Fruit fly (Drosophila melanogaster) whole organism, embryonic: Measurements from ENCODE around the gene Dpm1.

Source experiments
- Atf-2 ChIP-seq: fragments of 200-800 bp; sonication (Bioruptor generic); optimal IDR thresholded peaks from 2 replicates; lab custom pipeline; 2016; ENCODE audit warnings: missing biosample characterization, missing genetic modification characterization
- BtbVII ChIP-seq: fragments of 200-800 bp; sonication (Bioruptor generic); optimal IDR thresholded peaks from 3 replicates; lab custom pipeline; 2017; ENCODE audit warnings: missing biosample characterization, mild to moderate bottlenecking, missing genetic modification characterization
- CG1024 ChIP-seq: fragments of 200-800 bp; sonication (Bioruptor generic); IDR thresholded peaks from 2 replicates; pipeline ENCODE4 v1.3.6; 2022; ENCODE audit warnings: missing biosample characterization, missing genetic modification characterization
- CG10654 ChIP-seq: fragments of 200-800 bp; sonication (Bioruptor generic); optimal IDR thresholded peaks from 2 replicates; lab custom pipeline; 2016; ENCODE audit warnings: missing biosample characterization, missing genetic modification characterization
- CG10959 ChIP-seq: fragments of 200-800 bp; sonication (Bioruptor generic); IDR thresholded peaks from 2 replicates; pipeline ENCODE4 v1.3.6; 2022; ENCODE audit warnings: missing biosample characterization, missing genetic modification characterization
- CG11398 ChIP-seq: fragments of 200-800 bp; sonication (Bioruptor generic); optimal IDR thresholded peaks from 2 replicates; lab custom pipeline; 2016; ENCODE audit warnings: missing biosample characterization, missing genetic modification characterization
- CG11696 ChIP-seq: fragments of 200-800 bp; sonication (Bioruptor generic); IDR thresholded peaks from 2 replicates; pipeline ENCODE4 v1.3.6; 2022; ENCODE audit warnings: missing biosample characterization, missing genetic modification characterization
- CG12071 ChIP-seq: fragments of 200-800 bp; sonication (Bioruptor generic); optimal IDR thresholded peaks from 3 replicates; lab custom pipeline; 2018; ENCODE audit warnings: missing biosample characterization, mild to moderate bottlenecking, missing genetic modification characterization
- CG1233 ChIP-seq: fragments of 200-800 bp; sonication (Bioruptor generic); optimal IDR thresholded peaks from 4 replicates; lab custom pipeline; 2018; ENCODE audit warnings: missing biosample characterization, mild to moderate bottlenecking, missing genetic modification characterization
- CG15269 ChIP-seq: fragments of 200-800 bp; sonication (Bioruptor generic); optimal IDR thresholded peaks from 2 replicates; lab custom pipeline; 2018; ENCODE audit warnings: missing biosample characterization, mild to moderate bottlenecking, missing genetic modification characterization, moderate library complexity
- CG17186 ChIP-seq: fragments of 200-800 bp; sonication (Bioruptor generic); optimal IDR thresholded peaks from 3 replicates; lab custom pipeline; 2017; ENCODE audit warnings: missing biosample characterization, missing genetic modification reagents, missing genetic modification characterization
- CG1832 ChIP-seq: fragments of 200-800 bp; sonication (Bioruptor generic); optimal IDR thresholded peaks from 2 replicates; lab custom pipeline; 2017; ENCODE audit warnings: missing biosample characterization, mild to moderate bottlenecking, missing genetic modification characterization, inconsistent platforms
- CG2678 ChIP-seq: fragments of 200-800 bp; sonication (Bioruptor generic); optimal IDR thresholded peaks from 3 replicates; lab custom pipeline; 2019; ENCODE audit warnings: missing biosample characterization, mild to moderate bottlenecking, missing genetic modification characterization, moderate library complexity
- CG3065 ChIP-seq: fragments of 200-800 bp; sonication (Bioruptor generic); optimal IDR thresholded peaks from 2 replicates; lab custom pipeline; 2016; ENCODE audit warnings: missing biosample characterization, missing genetic modification characterization
- CG31388 ChIP-seq: fragments of 200-800 bp; sonication (Bioruptor generic); optimal IDR thresholded peaks from 2 replicates; lab custom pipeline; 2016; ENCODE audit warnings: missing biosample characterization, missing genetic modification characterization
- CG33557 ChIP-seq: fragments of 200-800 bp; sonication (Bioruptor generic); optimal IDR thresholded peaks from 2 replicates; lab custom pipeline; 2019; ENCODE audit warnings: missing biosample characterization, mild to moderate bottlenecking, missing genetic modification characterization, moderate library complexity
- CG42726 ChIP-seq: fragments of 200-800 bp; sonication (Bioruptor generic); IDR thresholded peaks from 2 replicates; pipeline ENCODE4 v1.3.6; 2022; ENCODE audit warnings: missing biosample characterization, missing genetic modification characterization; ENCODE audit not compliant: partially characterized antibody
- CG4617 ChIP-seq: fragments of 200-800 bp; sonication (Bioruptor generic); optimal IDR thresholded peaks from 3 replicates; lab custom pipeline; 2016; ENCODE audit warnings: missing biosample characterization, missing genetic modification characterization, borderline replicate concordance
- CG7786 ChIP-seq: fragments of 200-800 bp; sonication (Bioruptor generic); optimal IDR thresholded peaks from 2 replicates; lab custom pipeline; 2016; ENCODE audit warnings: missing biosample characterization, missing genetic modification characterization
- CG8944 ChIP-seq: fragments of 200-800 bp; sonication (Bioruptor generic); optimal IDR thresholded peaks from 3 replicates; lab custom pipeline; 2016; ENCODE audit warnings: missing biosample characterization, missing genetic modification characterization
- CTCF ChIP-seq: fragments of 200-800 bp; sonication (Bioruptor generic); optimal IDR thresholded peaks from 2 replicates; lab custom pipeline; 2017; ENCODE audit warnings: missing biosample characterization, mild to moderate bottlenecking, missing genetic modification characterization, moderate library complexity
- Dip2 ChIP-seq: fragments of 200-800 bp; sonication (Bioruptor generic); IDR thresholded peaks from 2 replicates; pipeline ENCODE4 v1.3.6; 2022; ENCODE audit warnings: missing biosample characterization, missing genetic modification characterization
- Doc2 ChIP-seq: fragments of 200-800 bp; sonication (Bioruptor generic); IDR thresholded peaks from 2 replicates; pipeline ENCODE4 v1.3.6; 2022; ENCODE audit warnings: missing biosample characterization, missing genetic modification characterization
- Fer1 ChIP-seq: fragments of 200-800 bp; sonication (Bioruptor generic); optimal IDR thresholded peaks from 2 replicates; lab custom pipeline; 2017; ENCODE audit warnings: missing biosample characterization, mild to moderate bottlenecking, missing genetic modification characterization
- GATAe ChIP-seq: fragments of 200-800 bp; sonication (Bioruptor generic); conservative IDR thresholded peaks from 2 replicates; pipeline ENCODE4 v1.3.6; 2022; ENCODE audit warnings: missing biosample characterization, missing genetic modification characterization
- H2.0 ChIP-seq: fragments of 200-800 bp; sonication (Bioruptor generic); IDR thresholded peaks from 2 replicates; pipeline ENCODE4 v1.3.6; 2022; ENCODE audit warnings: missing biosample characterization, missing genetic modification characterization
- Lpt ChIP-seq: fragments of >200 bp; optimal IDR thresholded peaks from 2 replicates; lab custom pipeline; 2018; ENCODE audit warnings: missing biosample characterization, missing genetic modification characterization
- MBD-R2 ChIP-seq: fragments of 200-800 bp; sonication (Bioruptor generic); IDR thresholded peaks from 2 replicates; pipeline ENCODE4 v1.3.6; 2022; ENCODE audit warnings: missing biosample characterization, missing genetic modification characterization
- Mad ChIP-seq: fragments of 200-800 bp; sonication (Bioruptor generic); optimal IDR thresholded peaks from 2 replicates; lab custom pipeline; 2016; ENCODE audit warnings: missing biosample characterization, missing genetic modification characterization
- NC2β ChIP-seq: fragments of 200-800 bp; sonication (Bioruptor generic); optimal IDR thresholded peaks from 2 replicates; lab custom pipeline; 2016; ENCODE audit warnings: missing biosample characterization, missing genetic modification characterization
- NK7.1 ChIP-seq: fragments of 200-800 bp; sonication (Bioruptor generic); optimal IDR thresholded peaks from 3 replicates; lab custom pipeline; 2016; ENCODE audit warnings: missing biosample characterization, missing genetic modification characterization
- Neu2 ChIP-seq: fragments of 200-800 bp; sonication (Bioruptor generic); optimal IDR thresholded peaks from 3 replicates; lab custom pipeline; 2016; ENCODE audit warnings: missing biosample characterization, missing genetic modification characterization, borderline replicate concordance
- Ptx1 ChIP-seq: fragments of 200-800 bp; sonication (Bioruptor generic); IDR thresholded peaks from 2 replicates; pipeline ENCODE4 v1.3.6; 2022; ENCODE audit warnings: missing biosample characterization, missing genetic modification characterization
- Spps ChIP-seq: fragments of 200-800 bp; sonication (Bioruptor generic); optimal IDR thresholded peaks from 2 replicates; lab custom pipeline; 2018; ENCODE audit warnings: missing biosample characterization, mild to moderate bottlenecking, missing genetic modification characterization
- Vsx1 ChIP-seq: fragments of 200-800 bp; sonication (Bioruptor generic); optimal IDR thresholded peaks from 2 replicates; lab custom pipeline; 2017; ENCODE audit warnings: missing biosample characterization, mild to moderate bottlenecking, missing genetic modification characterization, missing genetic modification reagents
- bsh ChIP-seq, 2 experiments: fragments of 200-800 bp; sonication (Bioruptor generic); optimal IDR thresholded peaks; 2 replicates each; lab custom pipeline; 2017 to 2018; ENCODE audit warnings: mild to moderate bottlenecking in 2 of 2, missing biosample characterization in 2 of 2, missing genetic modification characterization in 2 of 2, moderate library complexity in 1 of 2
- caup ChIP-seq: fragments of 200-800 bp; sonication (Bioruptor generic); optimal IDR thresholded peaks from 3 replicates; lab custom pipeline; 2017; ENCODE audit warnings: missing biosample characterization, mild to moderate bottlenecking, missing genetic modification characterization, moderate library complexity; ENCODE audit not compliant: severe bottlenecking
- corto ChIP-seq: fragments of 200-800 bp; sonication (Bioruptor generic); optimal IDR thresholded peaks from 2 replicates; lab custom pipeline; 2016; ENCODE audit warnings: missing biosample characterization, mild to moderate bottlenecking, missing genetic modification characterization, moderate library complexity
- croc ChIP-seq: fragments of 200-800 bp; sonication (Bioruptor generic); conservative IDR thresholded peaks from 3 replicates; pipeline ENCODE4 v1.3.6; 2022; ENCODE audit warnings: missing biosample characterization, missing genetic modification characterization
- dmrt99B ChIP-seq: fragments of 200-800 bp; sonication (Bioruptor generic); optimal IDR thresholded peaks from 2 replicates; lab custom pipeline; 2018; ENCODE audit warnings: missing biosample characterization, mild to moderate bottlenecking, missing genetic modification characterization, moderate library complexity
- esg ChIP-seq: fragments of 200-800 bp; sonication (Bioruptor generic); conservative IDR thresholded peaks from 2 replicates; pipeline ENCODE4 v1.3.6; 2022; ENCODE audit warnings: missing biosample characterization, missing genetic modification characterization
- fru ChIP-seq: fragments of >200 bp; optimal IDR thresholded peaks from 2 replicates; lab custom pipeline; 2017
- ham ChIP-seq: fragments of 200-800 bp; sonication (Bioruptor generic); IDR thresholded peaks from 2 replicates; pipeline ENCODE4 v1.3.6; 2022; ENCODE audit warnings: missing biosample characterization, missing genetic modification characterization
- mam ChIP-seq: fragments of 200-800 bp; sonication (Bioruptor generic); optimal IDR thresholded peaks from 3 replicates; lab custom pipeline; 2016; ENCODE audit warnings: missing biosample characterization, missing genetic modification characterization
- nom ChIP-seq: fragments of 200-800 bp; sonication (Bioruptor generic); optimal IDR thresholded peaks from 2 replicates; lab custom pipeline; 2017; ENCODE audit warnings: missing biosample characterization, missing genetic modification characterization, mild to moderate bottlenecking, moderate library complexity, missing genetic modification reagents
- pnt ChIP-seq: fragments of 200-800 bp; sonication (Bioruptor generic); optimal IDR thresholded peaks from 3 replicates; lab custom pipeline; 2016; ENCODE audit warnings: missing biosample characterization, missing genetic modification characterization
- seq ChIP-seq: fragments of 200-800 bp; sonication (Bioruptor generic); IDR thresholded peaks from 2 replicates; pipeline ENCODE4 v1.3.6; 2022; ENCODE audit warnings: missing biosample characterization, missing genetic modification characterization
- unpg ChIP-seq: fragments of 200-800 bp; sonication (Bioruptor generic); optimal IDR thresholded peaks from 3 replicates; lab custom pipeline; 2018; ENCODE audit warnings: missing biosample characterization, mild to moderate bottlenecking, missing genetic modification characterization, moderate library complexity
- z ChIP-seq: fragments of 200-800 bp; sonication (Bioruptor generic); IDR thresholded peaks from 3 replicates; pipeline ENCODE4 v1.3.6; 2022; ENCODE audit warnings: missing biosample characterization, missing genetic modification characterization
- zfh1 ChIP-seq: fragments of 200-800 bp; sonication (Bioruptor generic); IDR thresholded peaks from 3 replicates; pipeline ENCODE4 v1.3.6; 2022; ENCODE audit warnings: missing biosample characterization, missing genetic modification characterization
- zfh2 ChIP-seq: fragments of 200-800 bp; sonication (Bioruptor generic); optimal IDR thresholded peaks from 2 replicates; lab custom pipeline; 2016; ENCODE audit warnings: missing biosample characterization, missing genetic modification characterization

Dpm1 gene

dm6 chr2L:19575626-19576298, 49.6 kb upstream of the Dpm1 start (continued):
- TF ChIP-seq NC2β (GFP tag; lab: Kevin White, UChicago) (peak; percentile 94), Atf-2 (peak; percentile 97), Fer1 (GFP tag; lab: Kevin White, UChicago) (peak; percentile 94), CG1233 (GFP tag; lab: Kevin White, UChicago) (peak; percentile 96), z (GFP tag; lab: Robert Waterston, UW) (peak; percentile 87), CG17186 (GFP tag; lab: Kevin White, UChicago) (peak; percentile 84), CG4617 (GFP tag; lab: Kevin White, UChicago) (peak; percentile 85), ham (peak; percentile 77), CG11398 (peak; percentile 95), caup (GFP tag; lab: Kevin White, UChicago) (peak; percentile 94), dmrt99B (peak; percentile 97), CG3065 (peak; percentile 87), CG15269 (tag; lab: Kevin White, UChicago) (peak; percentile 97), nom (peak; percentile 74), GATAe (peak; percentile 77), CG1024 (GFP tag; lab: Robert Waterston, UW) (peak; percentile 68), pnt (GFP tag; lab: Kevin White, UChicago) (peak; percentile 96), CG10654 (GFP tag; lab: Kevin White, UChicago) (peak; percentile 96), CG10959 (peak; percentile 84), CG7786 (GFP tag; lab: Kevin White, UChicago) (peak; percentile 96), CG8944 (GFP tag; lab: Kevin White, UChicago) (peak; percentile 94), bsh (GFP tag; optimal IDR thresholded peaks at IDR 0.05; lab: Kevin White, UChicago) (peak; percentile 92 to 94), zfh1 (GFP tag; lab: Robert Waterston, UW) (peak; percentile 91), NK7.1 (GFP tag; lab: Kevin White, UChicago) (peak; percentile 96), CG11696 (peak; percentile 73; the same call in 1 of the 2 replicates), CTCF (GFP tag; lab: Kevin White, UChicago) (peak; percentile 67), CG12071 (GFP tag; lab: Kevin White, UChicago) (peak; percentile 92), Mad (peak; percentile 96), Ptx1 (GFP tag; lab: Robert Waterston, UW) (peak; percentile 96), Vsx1 (peak; percentile 87), mam (GFP tag; lab: Kevin White, UChicago) (peak; percentile 98), CG33557 (GFP tag; lab: Kevin White, UChicago) (peak; percentile 88), croc (GFP tag; lab: Robert Waterston, UW) (peak; percentile 92), CG31388 (GFP tag; lab: Kevin White, UChicago) (peak; percentile 88), Neu2 (peak; percentile 91), CG2678 (tag; lab: Kevin White, UChicago) (peak; percentile 98), unpg (GFP tag; lab: Kevin White, UChicago) (peak; percentile 96), H2.0 (peak; percentile 90), MBD-R2 (GFP tag; lab: Robert Waterston, UW) (peak; percentile 66), Lpt (GFP tag; lab: Kevin White, UChicago) (no peak), esg (GFP tag; lab: Robert Waterston, UW) (peak; percentile 97), BtbVII (GFP tag; lab: Kevin White, UChicago) (peak; percentile 94), Doc2 (peak; percentile 78), fru (lab: Kevin White, UChicago) (no peak), CG1832 (GFP tag; lab: Kevin White, UChicago) (peak; percentile 77), seq (GFP tag; lab: Robert Waterston, UW) (peak; percentile 95), CG42726 (GFP tag; lab: Robert Waterston, UW) (no peak; the same call in 1 of the 2 replicates), Dip2 (peak; percentile 67), corto (GFP tag; lab: Kevin White, UChicago) (peak; percentile 73), zfh2 (GFP tag; lab: Kevin White, UChicago) (peak; percentile 97), Spps (tag; lab: Kevin White, UChicago) (peak; percentile 89)
